Worm (Caenorhabditis elegans): ENCODE data around the gene nspf-1.
"Not testable (repeated sequence)": the region's sequence is repeated elsewhere in the genome, so short reads cannot be mapped to it uniquely, and the experiment has no call there.

ce11 chrII:2673534-2673933 lies 13.9 kb upstream of the nspf-1 start, which contains the start of the genes F22E5.20 and F22E5.1:
- not testable (repeated sequence) for TF ChIP-seq mab-5 (tag; optimal IDR thresholded peaks at IDR 0.05); drap-1 (GFP tag; optimal IDR thresholded peaks at IDR 0.05); ztf-11 (tag; optimal IDR thresholded peaks at IDR 0.05); elt-1 (tag; optimal IDR thresholded peaks at IDR 0.05; ENCODE audit: borderline replicate concordance, insufficient read depth); nhr-76 (tag; optimal IDR thresholded peaks at IDR 0.05); nhr-28 (tag; optimal IDR thresholded peaks at IDR 0.05); ceh-83 (GFP tag; optimal IDR thresholded peaks at IDR 0.05); snpc-4 (tag; optimal IDR thresholded peaks at IDR 0.05); pha-4 (tag; optimal IDR thresholded peaks at IDR 0.05); nhr-237 (tag; optimal IDR thresholded peaks at IDR 0.05)
